Worm (Caenorhabditis elegans) whole organism, late embryonic: ENCODE measurements around the gene C05B5.2.
A peak's percentile ranks its signal among the peaks of the same experiment; 100 is the strongest.

Experiments
- C08G9.2 ChIP-seq: sonication (generic microtip); optimal IDR thresholded peaks from 2 replicates; lab custom pipeline; 2016; ENCODE audit warnings: mild to moderate bottlenecking, missing genetic modification characterization, moderate library complexity, missing compliant biosample characterization
- C38D4.7 ChIP-seq: fragments of 200-800 bp; sonication (Bioruptor generic); optimal IDR thresholded peaks from 2 replicates; lab custom pipeline; 2018; ENCODE audit warnings: mild to moderate bottlenecking, missing genetic modification characterization, moderate library complexity, missing compliant biosample characterization
- F13H6.1 ChIP-seq: sonication (generic microtip); optimal IDR thresholded peaks from 2 replicates; lab custom pipeline; 2016; ENCODE audit warnings: missing genetic modification characterization, missing compliant biosample characterization
- K09A11.1 ChIP-seq: sonication (generic microtip); optimal IDR thresholded peaks from 2 replicates; lab custom pipeline; 2017; ENCODE audit warnings: antibody characterized with exemption, mild to moderate bottlenecking, missing genetic modification characterization, missing compliant biosample characterization; ENCODE audit not compliant: insufficient read depth
- T23F11.4 ChIP-seq: fragments of 200-800 bp; sonication (Bioruptor generic); optimal IDR thresholded peaks from 2 replicates; lab custom pipeline; 2018; ENCODE audit warnings: mild to moderate bottlenecking, missing genetic modification characterization, missing compliant biosample characterization
- Y22D7AL.16 ChIP-seq: sonication (generic microtip); optimal IDR thresholded peaks from 2 replicates; lab custom pipeline; 2016; ENCODE audit warnings: missing genetic modification characterization, missing compliant biosample characterization
- ahr-1 ChIP-seq: sonication (generic microtip); optimal IDR thresholded peaks from 2 replicates; lab custom pipeline; 2016; ENCODE audit warnings: missing genetic modification characterization, missing compliant biosample characterization
- ceh-14 ChIP-seq: sonication (generic microtip); optimal IDR thresholded peaks from 2 replicates; lab custom pipeline; 2016; ENCODE audit warnings: missing genotype, missing genetic modification characterization, missing compliant biosample characterization
- ceh-18 ChIP-seq: sonication (generic microtip); optimal IDR thresholded peaks from 2 replicates; lab custom pipeline; 2016; ENCODE audit warnings: missing genetic modification characterization, missing compliant biosample characterization
- ceh-22 ChIP-seq: sonication (generic microtip); optimal IDR thresholded peaks from 2 replicates; lab custom pipeline; 2017; ENCODE audit warnings: missing biosample characterization, missing genetic modification characterization
- ceh-24 ChIP-seq: sonication (generic microtip); optimal IDR thresholded peaks from 2 replicates; lab custom pipeline; 2016; ENCODE audit warnings: mild to moderate bottlenecking, missing genetic modification characterization, missing compliant biosample characterization
- ceh-30 ChIP-seq: fragments of 150-350 bp; optimal IDR thresholded peaks from 2 replicates; lab custom pipeline; 2014; ENCODE audit warnings: missing biosample characterization, missing genetic modification characterization
- ceh-34 ChIP-seq: sonication (generic microtip); optimal IDR thresholded peaks from 2 replicates; lab custom pipeline; 2016; ENCODE audit warnings: mild to moderate bottlenecking, missing genetic modification characterization, missing compliant biosample characterization
- ceh-48 ChIP-seq: sonication (generic microtip); optimal IDR thresholded peaks from 2 replicates; lab custom pipeline; 2016; ENCODE audit warnings: missing genetic modification characterization, inconsistent platforms, missing compliant biosample characterization
- dmd-4 ChIP-seq: sonication (generic microtip); optimal IDR thresholded peaks from 2 replicates; lab custom pipeline; 2016; ENCODE audit warnings: borderline replicate concordance, missing genetic modification characterization, missing compliant biosample characterization
- dve-1 ChIP-seq: sonication (generic microtip); optimal IDR thresholded peaks from 2 replicates; lab custom pipeline; 2017; ENCODE audit warnings: antibody characterized with exemption, mild to moderate bottlenecking, missing genetic modification characterization, missing compliant biosample characterization
- fax-1 ChIP-seq: sonication (generic microtip); optimal IDR thresholded peaks from 2 replicates; lab custom pipeline; 2016; ENCODE audit warnings: missing genotype, missing genetic modification characterization, missing compliant biosample characterization
- gmeb-2 ChIP-seq: sonication (generic microtip); optimal IDR thresholded peaks from 2 replicates; lab custom pipeline; 2016; ENCODE audit warnings: missing genetic modification characterization, inconsistent platforms, missing compliant biosample characterization
- hlh-30 ChIP-seq: sonication (generic microtip); optimal IDR thresholded peaks from 2 replicates; lab custom pipeline; 2017; ENCODE audit warnings: antibody characterized with exemption, missing genetic modification characterization, missing compliant biosample characterization; ENCODE audit not compliant: insufficient read depth
- hlh-6 ChIP-seq: sonication (generic microtip); optimal IDR thresholded peaks from 2 replicates; lab custom pipeline; 2016; ENCODE audit warnings: missing genotype, missing genetic modification characterization, missing compliant biosample characterization
- lin-11 ChIP-seq: fragments of 200-800 bp; sonication (Bioruptor generic); optimal IDR thresholded peaks from 2 replicates; lab custom pipeline; 2018; ENCODE audit warnings: mild to moderate bottlenecking, missing genetic modification characterization, missing compliant biosample characterization
- madf-2 ChIP-seq: sonication (generic microtip); optimal IDR thresholded peaks from 2 replicates; lab custom pipeline; 2017; ENCODE audit warnings: missing genetic modification characterization, missing compliant biosample characterization
- nfya-1 ChIP-seq: sonication (generic microtip); optimal IDR thresholded peaks from 2 replicates; lab custom pipeline; 2017; ENCODE audit warnings: missing genetic modification characterization, mild to moderate bottlenecking, missing compliant biosample characterization, antibody characterized with exemption, moderate library complexity
- nhr-232 ChIP-seq: sonication (generic microtip); optimal IDR thresholded peaks from 2 replicates; lab custom pipeline; 2016; ENCODE audit warnings: missing genetic modification characterization, missing compliant biosample characterization
- odd-2 ChIP-seq: sonication (generic microtip); optimal IDR thresholded peaks from 2 replicates; lab custom pipeline; 2017; ENCODE audit warnings: antibody characterized with exemption, mild to moderate bottlenecking, missing genetic modification characterization, missing compliant biosample characterization
- pag-3 ChIP-seq: sonication (generic microtip); optimal IDR thresholded peaks from 2 replicates; lab custom pipeline; 2016; ENCODE audit warnings: missing compliant biosample characterization, missing genetic modification characterization, borderline replicate concordance
- pat-9 ChIP-seq: fragments of 200-800 bp; sonication (Bioruptor generic); optimal IDR thresholded peaks from 2 replicates; lab custom pipeline; 2018; ENCODE audit warnings: mild to moderate bottlenecking, missing genetic modification characterization, moderate library complexity, missing compliant biosample characterization
- pha-2 ChIP-seq: sonication (generic microtip); optimal IDR thresholded peaks from 2 replicates; lab custom pipeline; 2017; ENCODE audit warnings: mild to moderate bottlenecking, missing genetic modification characterization, missing compliant biosample characterization
- pros-1 ChIP-seq: fragments of 150-350 bp; optimal IDR thresholded peaks from 2 replicates; lab custom pipeline; 2014; ENCODE audit warnings: missing biosample characterization, missing genetic modification reagents, missing genetic modification characterization
- sdc-2 ChIP-seq: sonication (generic microtip); optimal IDR thresholded peaks from 2 replicates; lab custom pipeline; 2016; ENCODE audit warnings: missing genotype, missing genetic modification characterization, missing compliant biosample characterization
- sox-2 ChIP-seq: fragments of 200-800 bp; sonication (Bioruptor generic); IDR thresholded peaks from 2 replicates; pipeline ENCODE4 v1.3.6; 2022; ENCODE audit warnings: missing genetic modification reagents, missing genetic modification characterization, missing compliant biosample characterization
- syd-9 ChIP-seq: sonication (generic microtip); optimal IDR thresholded peaks from 2 replicates; lab custom pipeline; 2016; ENCODE audit warnings: mild to moderate bottlenecking, missing genetic modification characterization, moderate library complexity, missing compliant biosample characterization
- tbx-2 ChIP-seq: sonication (generic microtip); optimal IDR thresholded peaks from 2 replicates; lab custom pipeline; 2016; ENCODE audit warnings: missing genetic modification characterization, missing compliant biosample characterization
- unc-3 ChIP-seq, 2 experiments: fragments of 200-800 bp in 1 of 2; sonication (Bioruptor generic) in 1 of 2; sonication (generic microtip) in 1 of 2; conservative IDR thresholded peaks in 1 of 2; optimal IDR thresholded peaks in 1 of 2; 2 replicates each; pipeline versions ENCODE4 v1.3.6 to Lab custom; 2016 to 2022; ENCODE audit warnings: missing compliant biosample characterization in 2 of 2, missing genetic modification characterization in 2 of 2, missing genetic modification reagents in 1 of 2
- unc-55 ChIP-seq: sonication (generic microtip); optimal IDR thresholded peaks from 2 replicates; lab custom pipeline; 2017; ENCODE audit warnings: missing biosample characterization, missing genetic modification reagents, missing genetic modification characterization
- ztf-16 ChIP-seq: sonication (generic microtip); optimal IDR thresholded peaks from 2 replicates; lab custom pipeline; 2017; ENCODE audit warnings: missing genetic modification characterization, missing compliant biosample characterization

C05B5.2 gene

ce11 chrIII:9997890-9998289 lies 2.4 kb downstream of the C05B5.2 start, which contains the start of gene pqn-8:
Gene pqn-8 (minus strand): TSS chrIII:9997990.
- no peak for TF ChIP-seq ceh-24 (tag; lab: Kevin White, UChicago)
- no peak for TF ChIP-seq gmeb-2
- no peak for TF ChIP-seq unc-3 (GFP tag; conservative IDR thresholded peaks at IDR 0.05; lab: Robert Waterston, UW)
- TF ChIP-seq unc-3 (tag; optimal IDR thresholded peaks at IDR 0.05; lab: Kevin White, UChicago), result no peak
- no peak for TF ChIP-seq ceh-22 (tag; lab: Kevin White, UChicago)
- TF ChIP-seq, all 69 proteins: peak for 0

ce11 chrIII:9993535-9993934 lies 6.8 kb downstream of the C05B5.2 start, which contains the start of gene C05B5.4:
Gene C05B5.4 (plus strand): TSS chrIII:9993885.
- no peak for TF ChIP-seq dmd-4 (tag; lab: Kevin White, UChicago)

- no peak for TF ChIP-seq hlh-30 (tag; lab: Kevin White, UChicago)
- no peak for TF ChIP-seq madf-2 (tag; lab: Kevin White, UChicago)
- TF ChIP-seq ztf-16 (tag; lab: Kevin White, UChicago), result no peak
- TF ChIP-seq C08G9.2 (tag; lab: Kevin White, UChicago), result no peak
- TF ChIP-seq dve-1 (tag; lab: Kevin White, UChicago), result no peak
- no peak for TF ChIP-seq lin-11 (tag; lab: Kevin White, UChicago)
- TF ChIP-seq C38D4.7 (GFP tag; lab: Kevin White, UChicago), result no peak
- no peak for TF ChIP-seq K09A11.1 (tag; lab: Kevin White, UChicago)
- TF ChIP-seq gmeb-2, result no peak
- no peak for TF ChIP-seq nhr-232 (tag; lab: Kevin White, UChicago)
- TF ChIP-seq sox-2 (GFP tag; lab: Robert Waterston, UW), result no peak
- no peak for TF ChIP-seq nfya-1
- TF ChIP-seq ceh-48 (tag; lab: Kevin White, UChicago), result no peak
- TF ChIP-seq tbx-2 (tag; lab: Kevin White, UChicago), result no peak
- TF ChIP-seq syd-9 (tag; lab: Kevin White, UChicago), result no peak
These were observed 9.0 kb downstream of the C05B5.2 start for ce11 chrIII:9991324-9991723.

- TF ChIP-seq pat-9 (tag; lab: Kevin White, UChicago), result no peak
- no peak for TF ChIP-seq sdc-2 (tag; lab: Kevin White, UChicago)
- no peak for TF ChIP-seq hlh-30 (tag; lab: Kevin White, UChicago)
- no peak for TF ChIP-seq lin-11 (tag; lab: Kevin White, UChicago)
- no peak for TF ChIP-seq ceh-22 (tag; lab: Kevin White, UChicago)
- no peak for TF ChIP-seq ceh-30
- TF ChIP-seq tbx-2 (tag; lab: Kevin White, UChicago), result no peak
- no peak for TF ChIP-seq pha-2 (tag; lab: Kevin White, UChicago)
- TF ChIP-seq fax-1 (tag; lab: Kevin White, UChicago), result no peak
- TF ChIP-seq F13H6.1, result no peak
- TF ChIP-seq sox-2 (GFP tag; lab: Robert Waterston, UW), result no peak
- TF ChIP-seq pros-1 (tag; lab: Kevin White, UChicago), result no peak
- no peak for TF ChIP-seq odd-2 (tag; lab: Kevin White, UChicago)
- no peak for TF ChIP-seq T23F11.4 (GFP tag; lab: Kevin White, UChicago)
- TF ChIP-seq Y22D7AL.16, result no peak
- no peak for TF ChIP-seq ceh-14 (tag; lab: Kevin White, UChicago)
- TF ChIP-seq ahr-1 (tag; lab: Kevin White, UChicago), result no peak
These were observed 12.0 kb downstream of the C05B5.2 start, which contains the start of gene C05B5.1 for ce11 chrIII:9988352-9988751. Gene C05B5.1 (minus strand): TSS chrIII:9988452.

- TF ChIP-seq unc-55 (GFP tag; lab: Kevin White, UChicago) (peak; percentile 87), ceh-34 (tag; lab: Kevin White, UChicago) (no peak), ceh-18 (tag; lab: Kevin White, UChicago) (peak; percentile 10), ahr-1 (tag; lab: Kevin White, UChicago) (no peak), ceh-22 (tag; lab: Kevin White, UChicago) (no peak), hlh-6 (tag; lab: Kevin White, UChicago) (no peak), pag-3 (tag; lab: Kevin White, UChicago) (no peak), pha-2 (tag; lab: Kevin White, UChicago) (no peak)
These were observed 13.4 kb downstream of the C05B5.2 start, which contains the start of gene C05B5.12 for ce11 chrIII:9986827-9987429. Gene C05B5.12 (plus strand): TSS chrIII:9987379.
